Worm (Caenorhabditis elegans) whole organism, L3 larva: ENCODE data around the gene T28A11.4.

ENCODE experiments used
- R02D3.7 ChIP-seq: fragments of 150-350 bp; optimal IDR thresholded peaks from 2 replicates; lab custom pipeline; 2014; ENCODE audit warnings: missing biosample characterization, missing genetic modification characterization
- ZK546.5 ChIP-seq: sonication (generic microtip); optimal IDR thresholded peaks from 2 replicates; lab custom pipeline; 2017; ENCODE audit warnings: missing biosample characterization, missing genetic modification characterization
- ama-1 ChIP-seq: fragments of 150-350 bp; optimal IDR thresholded peaks from 2 replicates; lab custom pipeline; 2018
- ceh-16 ChIP-seq: sonication (generic microtip); optimal IDR thresholded peaks from 2 replicates; lab custom pipeline; 2017; ENCODE audit warnings: missing biosample characterization, missing genetic modification characterization
- ceh-28 ChIP-seq: fragments of 150-350 bp; optimal IDR thresholded peaks from 2 replicates; lab custom pipeline; 2014; ENCODE audit warnings: missing biosample characterization, missing genetic modification reagents, missing genetic modification characterization
- ceh-82 ChIP-seq: fragments of 150-350 bp; optimal IDR thresholded peaks from 2 replicates; lab custom pipeline; 2014; ENCODE audit warnings: missing biosample characterization, missing genetic modification characterization
- ceh-9 ChIP-seq: sonication (generic microtip); optimal IDR thresholded peaks from 2 replicates; lab custom pipeline; 2018; ENCODE audit warnings: missing biosample characterization, missing genetic modification characterization
- daf-12 ChIP-seq: fragments of 150-350 bp; optimal IDR thresholded peaks from 2 replicates; lab custom pipeline; 2014; ENCODE audit warnings: missing biosample characterization, missing genetic modification reagents, missing genetic modification characterization
- egl-27 ChIP-seq: sonication (generic microtip); optimal IDR thresholded peaks from 4 replicates; lab custom pipeline; 2017; ENCODE audit warnings: missing biosample characterization, missing genetic modification reagents, missing genetic modification characterization
- elt-1 ChIP-seq: fragments of 150-350 bp; optimal IDR thresholded peaks from 2 replicates; lab custom pipeline; 2014; ENCODE audit warnings: missing biosample characterization, missing genetic modification characterization
- elt-2 ChIP-seq: sonication (generic microtip); optimal IDR thresholded peaks from 2 replicates; lab custom pipeline; 2016; ENCODE audit warnings: missing genetic modification reagents, mild to moderate bottlenecking, missing genetic modification characterization, missing compliant biosample characterization
- elt-3 ChIP-seq, 3 experiments: fragments of 150-350 bp in 1 of 3; sonication (generic microtip) in 2 of 3; optimal IDR thresholded peaks; 2 replicates in 2 of 3; 4 replicates in 1 of 3; lab custom pipeline; 2014 to 2017; ENCODE audit warnings: missing biosample characterization in 3 of 3, missing genetic modification characterization in 3 of 3
- eor-1 ChIP-seq, 2 experiments: fragments of 150-350 bp; optimal IDR thresholded peaks; 2 replicates each; lab custom pipeline; 2014 to 2018; ENCODE audit warnings: missing biosample characterization in 2 of 2, missing genetic modification characterization in 2 of 2
- fkh-10 ChIP-seq: sonication (generic microtip); optimal IDR thresholded peaks from 2 replicates; lab custom pipeline; 2017; ENCODE audit warnings: missing biosample characterization, missing genetic modification reagents, missing genetic modification characterization
- fos-1 ChIP-seq: fragments of 150-350 bp; optimal IDR thresholded peaks from 2 replicates; lab custom pipeline; 2014; ENCODE audit warnings: missing biosample characterization, missing genetic modification characterization
- jun-1 ChIP-seq: fragments of 150-350 bp; optimal IDR thresholded peaks from 2 replicates; lab custom pipeline; 2014; ENCODE audit warnings: missing biosample characterization, missing genetic modification reagents, missing genetic modification characterization
- lin-39 ChIP-seq: fragments of 150-350 bp; optimal IDR thresholded peaks from 2 replicates; lab custom pipeline; 2018; ENCODE audit warnings: missing biosample characterization, missing genetic modification reagents, missing genetic modification characterization
- lsy-12 ChIP-seq: sonication (generic microtip); optimal IDR thresholded peaks from 2 replicates; lab custom pipeline; 2016; ENCODE audit warnings: mild to moderate bottlenecking, missing genetic modification characterization, missing compliant biosample characterization
- nhr-11 ChIP-seq: fragments of 150-350 bp; optimal IDR thresholded peaks from 2 replicates; lab custom pipeline; 2014; ENCODE audit warnings: missing biosample characterization, missing genetic modification characterization
- nhr-23 ChIP-seq: fragments of 150-350 bp; optimal IDR thresholded peaks from 2 replicates; lab custom pipeline; 2014; ENCODE audit warnings: missing biosample characterization, missing genetic modification reagents, missing genetic modification characterization
- nhr-237 ChIP-seq: fragments of 150-350 bp; optimal IDR thresholded peaks from 2 replicates; lab custom pipeline; 2014; ENCODE audit warnings: missing biosample characterization, missing genetic modification characterization
- nhr-25 ChIP-seq: sonication (generic microtip); optimal IDR thresholded peaks from 2 replicates; lab custom pipeline; 2017; ENCODE audit warnings: missing biosample characterization, missing genetic modification characterization
- nhr-28 ChIP-seq: fragments of 150-350 bp; optimal IDR thresholded peaks from 2 replicates; lab custom pipeline; 2014; ENCODE audit warnings: missing biosample characterization, missing genetic modification characterization
- nhr-43 ChIP-seq: sonication (generic microtip); optimal IDR thresholded peaks from 2 replicates; lab custom pipeline; 2016; ENCODE audit warnings: mild to moderate bottlenecking, missing genetic modification characterization, missing compliant biosample characterization; ENCODE audit not compliant: poor library complexity, severe bottlenecking
- nhr-67 ChIP-seq: fragments of 150-350 bp; optimal IDR thresholded peaks from 2 replicates; lab custom pipeline; 2014; ENCODE audit warnings: missing biosample characterization, missing genetic modification characterization
- nhr-76 ChIP-seq: fragments of 150-350 bp; sonication (generic microtip); optimal IDR thresholded peaks from 5 replicates; lab custom pipeline; 2014; ENCODE audit warnings: missing biosample characterization, missing genetic modification characterization
- nhr-77 ChIP-seq: fragments of 150-350 bp; optimal IDR thresholded peaks from 2 replicates; lab custom pipeline; 2014; ENCODE audit warnings: missing biosample characterization, missing genetic modification characterization
- pqm-1 ChIP-seq: fragments of 150-350 bp; optimal IDR thresholded peaks from 2 replicates; lab custom pipeline; 2017; ENCODE audit warnings: missing biosample characterization, missing genetic modification characterization, inconsistent platforms
- sea-2 ChIP-seq: fragments of 150-350 bp; sonication (generic microtip); optimal IDR thresholded peaks from 4 replicates; lab custom pipeline; 2014; ENCODE audit warnings: missing biosample characterization, missing genetic modification reagents, missing genetic modification characterization
- skn-1 ChIP-seq: fragments of 150-350 bp; optimal IDR thresholded peaks from 2 replicates; lab custom pipeline; 2014; ENCODE audit warnings: missing biosample characterization, missing genetic modification characterization
- tbx-2 ChIP-seq: sonication (generic microtip); optimal IDR thresholded peaks from 2 replicates; lab custom pipeline; 2016; ENCODE audit warnings: mild to moderate bottlenecking, missing genetic modification characterization, missing compliant biosample characterization
- unc-39 ChIP-seq: sonication (generic microtip); optimal IDR thresholded peaks from 4 replicates; lab custom pipeline; 2017; ENCODE audit warnings: missing biosample characterization, missing genetic modification characterization
- zag-1 ChIP-seq: fragments of 150-350 bp; optimal IDR thresholded peaks from 2 replicates; lab custom pipeline; 2014; ENCODE audit warnings: missing biosample characterization, missing genetic modification characterization
- ztf-4 ChIP-seq: fragments of 150-350 bp; optimal IDR thresholded peaks from 2 replicates; lab custom pipeline; 2014; ENCODE audit warnings: missing biosample characterization, missing genetic modification characterization

T28A11.4 gene

ce11 chrV:3244703-3245102 lies 29.1 kb upstream of the T28A11.4 start, which contains the start of gene srj-7:
TSS of gene srj-7 (plus strand) at chrV:3245003.
- TF ChIP-seq elt-2 (tag; lab: Kevin White, UChicago) (no peak), nhr-77 (no peak), tbx-2 (tag; lab: Kevin White, UChicago) (no peak), ceh-28 (tag; lab: Kevin White, UChicago) (no peak), lsy-12 (tag; lab: Kevin White, UChicago) (no peak), nhr-76 (tag; lab: Kevin White, UChicago) (no peak), ama-1 (lab: Kevin White, UChicago) (no peak), unc-39 (tag; lab: Kevin White, UChicago) (no peak), nhr-23 (no peak), skn-1 (tag; lab: Kevin White, UChicago) (no peak), fkh-10 (GFP tag; lab: Kevin White, UChicago) (no peak), daf-12 (tag; lab: Kevin White, UChicago) (no peak)

ce11 chrV:3247515-3247914 lies 26.3 kb upstream of the T28A11.4 start, which contains the start of gene srj-8:
TSS of gene srj-8 (plus strand) at chrV:3247815.
- no peak for TF ChIP-seq nhr-237 (tag; lab: Kevin White, UChicago)
- TF ChIP-seq, all 47 proteins: peak for 0

- TF ChIP-seq nhr-11 (no peak), R02D3.7 (tag; lab: Kevin White, UChicago) (no peak), elt-1 (tag; lab: Kevin White, UChicago) (no peak), nhr-28 (no peak), sea-2 (GFP tag; lab: Kevin White, UChicago) (no peak), fkh-10 (GFP tag; lab: Kevin White, UChicago) (no peak)
Observed at ce11 chrV:3250153-3250552, 23.7 kb upstream of the T28A11.4 start, which contains the start of gene T28A11.13. TSS of gene T28A11.13 (minus strand) at chrV:3250253.

- no peak for TF ChIP-seq egl-27 (tag; lab: Kevin White, UChicago)
- TF ChIP-seq nhr-28 = no peak
- TF ChIP-seq nhr-77 = no peak
- no peak for TF ChIP-seq ZK546.5 (tag; lab: Kevin White, UChicago)
- no peak for TF ChIP-seq elt-1 (tag; lab: Kevin White, UChicago)
- no peak for TF ChIP-seq lsy-12 (tag; lab: Kevin White, UChicago)
- no peak for TF ChIP-seq fos-1 (tag; lab: Kevin White, UChicago)
- TF ChIP-seq zag-1 (tag; lab: Kevin White, UChicago) = no peak
- TF ChIP-seq ceh-9 (tag; lab: Kevin White, UChicago) = no peak
- no peak for TF ChIP-seq ama-1 (lab: Kevin White, UChicago)
- no peak for TF ChIP-seq ztf-4 (tag; lab: Kevin White, UChicago)
- no peak for TF ChIP-seq ceh-28 (tag; lab: Kevin White, UChicago)
- TF ChIP-seq lin-39 (tag; lab: Kevin White, UChicago) = no peak
- no peak for TF ChIP-seq eor-1 (tag; optimal IDR thresholded peaks at IDR 0.05; lab: Kevin White, UChicago)
- TF ChIP-seq nhr-43 (tag; lab: Kevin White, UChicago) = no peak
- no peak for TF ChIP-seq pqm-1 (tag; lab: Kevin White, UChicago)
- TF ChIP-seq skn-1 (tag; lab: Kevin White, UChicago) = no peak
- TF ChIP-seq nhr-67 (tag; lab: Kevin White, UChicago) = no peak
- no peak for TF ChIP-seq ceh-82 (tag; lab: Kevin White, UChicago)
Observed at ce11 chrV:3256051-3256450, 17.8 kb upstream of the T28A11.4 start, which contains the start of gene srt-63. TSS of gene srt-63 (minus strand) at chrV:3256151.

- TF ChIP-seq ceh-28 (tag; lab: Kevin White, UChicago) = no peak
- TF ChIP-seq ama-1 (lab: Kevin White, UChicago) = no peak
- no peak for TF ChIP-seq elt-3 (tag; optimal IDR thresholded peaks at IDR 0.05; lab: Kevin White, UChicago)
- TF ChIP-seq sea-2 (GFP tag; lab: Kevin White, UChicago) = no peak
- no peak for TF ChIP-seq jun-1 (tag; lab: Kevin White, UChicago)
- no peak for TF ChIP-seq ceh-16 (tag; lab: Kevin White, UChicago)
- TF ChIP-seq nhr-67 (tag; lab: Kevin White, UChicago) = no peak
- TF ChIP-seq ztf-4 (tag; lab: Kevin White, UChicago) = no peak
- TF ChIP-seq nhr-77 = no peak
- TF ChIP-seq nhr-25 (tag; lab: Kevin White, UChicago) = no peak
- TF ChIP-seq fkh-10 (GFP tag; lab: Kevin White, UChicago) = no peak
- TF ChIP-seq nhr-43 (tag; lab: Kevin White, UChicago) = no peak
- no peak for TF ChIP-seq nhr-237 (tag; lab: Kevin White, UChicago)
- no peak for TF ChIP-seq nhr-23
- no peak for TF ChIP-seq nhr-76 (tag; lab: Kevin White, UChicago)
Observed at ce11 chrV:3256809-3257208, 17.0 kb upstream of the T28A11.4 start.
